Fruit fly (Drosophila melanogaster) whole organism, embryonic: ENCODE data around the gene mRRF1.

Experiments used
- CG1024 ChIP-seq: fragments of 200-800 bp; sonication (Bioruptor generic); IDR thresholded peaks from 2 replicates; pipeline ENCODE4 v1.3.6; 2022; ENCODE audit warnings: missing biosample characterization, missing genetic modification characterization
- CG10431 ChIP-seq: fragments of 200-800 bp; sonication (Bioruptor generic); optimal IDR thresholded peaks from 3 replicates; lab custom pipeline; 2018; ENCODE audit warnings: missing biosample characterization, mild to moderate bottlenecking, missing genetic modification characterization
- CG1233 ChIP-seq: fragments of 200-800 bp; sonication (Bioruptor generic); optimal IDR thresholded peaks from 4 replicates; lab custom pipeline; 2018; ENCODE audit warnings: missing biosample characterization, mild to moderate bottlenecking, missing genetic modification characterization
- CG12391 ChIP-seq: fragments of 200-800 bp; sonication (Bioruptor generic); optimal IDR thresholded peaks from 3 replicates; lab custom pipeline; 2018; ENCODE audit warnings: missing biosample characterization, mild to moderate bottlenecking, missing genetic modification characterization, moderate library complexity
- CG13424 ChIP-seq: fragments of 200-800 bp; sonication (Bioruptor generic); optimal IDR thresholded peaks from 2 replicates; lab custom pipeline; 2019; ENCODE audit warnings: missing biosample characterization, mild to moderate bottlenecking, missing genetic modification characterization, moderate library complexity
- CG14710 ChIP-seq: fragments of 200-800 bp; sonication (Bioruptor generic); optimal IDR thresholded peaks from 3 replicates; lab custom pipeline; 2019; ENCODE audit warnings: missing biosample characterization, mild to moderate bottlenecking, missing genetic modification characterization, moderate library complexity
- CG15073 ChIP-seq: fragments of 200-800 bp; sonication (Bioruptor generic); optimal IDR thresholded peaks from 2 replicates; lab custom pipeline; 2016; ENCODE audit warnings: missing biosample characterization, missing genetic modification characterization
- CG1602 ChIP-seq: fragments of 200-800 bp; sonication (Bioruptor generic); optimal IDR thresholded peaks from 3 replicates; lab custom pipeline; 2016; ENCODE audit warnings: missing biosample characterization, missing genetic modification characterization
- CG18476 ChIP-seq: fragments of 200-800 bp; sonication (Bioruptor generic); optimal IDR thresholded peaks from 2 replicates; lab custom pipeline; 2016; ENCODE audit warnings: missing biosample characterization, mild to moderate bottlenecking, missing genetic modification characterization
- CG18599 ChIP-seq: fragments of 200-800 bp; sonication (Bioruptor generic); optimal IDR thresholded peaks from 3 replicates; lab custom pipeline; 2017; ENCODE audit warnings: missing biosample characterization, missing genetic modification characterization, mild to moderate bottlenecking, moderate library complexity, missing genetic modification reagents
- CG18764 ChIP-seq: fragments of 200-800 bp; sonication (Bioruptor generic); optimal IDR thresholded peaks from 3 replicates; lab custom pipeline; 2016; ENCODE audit warnings: missing biosample characterization, missing genetic modification characterization
- CG2129 ChIP-seq: fragments of 200-800 bp; sonication (Bioruptor generic); IDR thresholded peaks from 2 replicates; pipeline ENCODE4 v1.3.6; 2022; ENCODE audit warnings: missing biosample characterization, missing genetic modification characterization; ENCODE audit not compliant: partially characterized antibody
- CG30403 ChIP-seq: fragments of 200-800 bp; sonication (Bioruptor generic); optimal IDR thresholded peaks from 3 replicates; lab custom pipeline; 2016; ENCODE audit warnings: missing biosample characterization, missing genetic modification characterization
- CG30431 ChIP-seq: fragments of 200-800 bp; sonication (Bioruptor generic); optimal IDR thresholded peaks from 2 replicates; lab custom pipeline; 2017; ENCODE audit warnings: missing biosample characterization, missing genetic modification characterization
- CG31224 ChIP-seq: fragments of 200-800 bp; sonication (Bioruptor generic); IDR thresholded peaks from 2 replicates; pipeline ENCODE4 v1.3.6; 2022; ENCODE audit warnings: missing biosample characterization, missing genetic modification characterization
- CG3407 ChIP-seq: fragments of 200-800 bp; sonication (Bioruptor generic); optimal IDR thresholded peaks from 2 replicates; lab custom pipeline; 2018; ENCODE audit warnings: missing biosample characterization, mild to moderate bottlenecking, missing genetic modification characterization
- CG34422 ChIP-seq: fragments of 200-800 bp; sonication (Bioruptor generic); IDR thresholded peaks from 3 replicates; pipeline ENCODE4 v1.3.6; 2022; ENCODE audit warnings: missing biosample characterization, missing genetic modification characterization
- CG4404 ChIP-seq: fragments of 200-800 bp; sonication (Bioruptor generic); IDR thresholded peaks from 2 replicates; pipeline ENCODE4 v1.3.6; 2022; ENCODE audit warnings: missing biosample characterization, missing genetic modification characterization
- CG6175 ChIP-seq: fragments of 200-800 bp; sonication (Bioruptor generic); IDR thresholded peaks from 3 replicates; pipeline ENCODE4 v1.3.6; 2022; ENCODE audit warnings: missing biosample characterization, missing genetic modification characterization
- CG6854 ChIP-seq: fragments of 200-800 bp; sonication (Bioruptor generic); optimal IDR thresholded peaks from 3 replicates; lab custom pipeline; 2017; ENCODE audit warnings: missing biosample characterization, mild to moderate bottlenecking, missing genetic modification characterization
- CG8765 ChIP-seq: fragments of 200-800 bp; sonication (Bioruptor generic); IDR thresholded peaks from 2 replicates; pipeline ENCODE4 v1.3.6; 2022; ENCODE audit warnings: missing biosample characterization, missing genetic modification characterization
- Doc3 ChIP-seq: fragments of 200-800 bp; sonication (Bioruptor generic); IDR thresholded peaks from 3 replicates; pipeline ENCODE4 v1.3.6; 2022; ENCODE audit warnings: missing biosample characterization, missing genetic modification characterization; ENCODE audit not compliant: partially characterized antibody
- Gug ChIP-seq: fragments of 200-800 bp; sonication (Bioruptor generic); IDR thresholded peaks from 4 replicates; pipeline ENCODE4 v1.3.6; 2022; ENCODE audit warnings: missing biosample characterization, missing genetic modification characterization
- Hand ChIP-seq: fragments of 200-800 bp; sonication (Bioruptor generic); optimal IDR thresholded peaks from 2 replicates; lab custom pipeline; 2017; ENCODE audit warnings: mild to moderate bottlenecking, missing biosample characterization, missing genetic modification reagents, missing genetic modification characterization
- Mad ChIP-seq: fragments of 200-800 bp; sonication (Bioruptor generic); optimal IDR thresholded peaks from 2 replicates; lab custom pipeline; 2016; ENCODE audit warnings: missing biosample characterization, missing genetic modification characterization
- Mes4 ChIP-seq: fragments of 200-800 bp; sonication (Bioruptor generic); optimal IDR thresholded peaks from 2 replicates; lab custom pipeline; 2016; ENCODE audit warnings: missing biosample characterization, missing genetic modification characterization
- Nf-YA ChIP-seq: fragments of 200-800 bp; sonication (Bioruptor generic); IDR thresholded peaks from 2 replicates; pipeline ENCODE4 v1.3.6; 2022; ENCODE audit warnings: missing biosample characterization, missing genetic modification characterization
- Nf-YB ChIP-seq: fragments of 200-800 bp; sonication (Bioruptor generic); optimal IDR thresholded peaks from 3 replicates; lab custom pipeline; 2019; ENCODE audit warnings: missing biosample characterization, mild to moderate bottlenecking, missing genetic modification characterization, moderate library complexity
- Rfx ChIP-seq: fragments of 200-800 bp; sonication (Bioruptor generic); IDR thresholded peaks from 2 replicates; pipeline ENCODE4 v1.3.6; 2022; ENCODE audit warnings: missing biosample characterization, missing genetic modification characterization
- Side ChIP-seq: fragments of 200-800 bp; sonication (Bioruptor generic); optimal IDR thresholded peaks from 2 replicates; lab custom pipeline; 2016; ENCODE audit warnings: missing biosample characterization, missing genetic modification characterization
- Sin3A ChIP-seq: fragments of >200 bp; optimal IDR thresholded peaks from 2 replicates; lab custom pipeline; 2018
- bab2 ChIP-seq: fragments of 200-800 bp; sonication (Bioruptor generic); optimal IDR thresholded peaks from 2 replicates; lab custom pipeline; 2016; ENCODE audit warnings: missing biosample characterization, missing genetic modification characterization
- btn ChIP-seq: fragments of 200-800 bp; sonication (Bioruptor generic); optimal IDR thresholded peaks from 2 replicates; lab custom pipeline; 2016; ENCODE audit warnings: missing biosample characterization, missing genetic modification characterization
- cad ChIP-seq: fragments of >200 bp; optimal IDR thresholded peaks from 2 replicates; lab custom pipeline; 2017; ENCODE audit warnings: missing biosample characterization, missing genetic modification characterization
- crol ChIP-seq: fragments of 200-800 bp; sonication (Bioruptor generic); IDR thresholded peaks from 2 replicates; pipeline ENCODE4 v1.3.6; 2022; ENCODE audit warnings: missing biosample characterization, missing genetic modification characterization
- crp ChIP-seq, 2 experiments: fragments of 200-800 bp; sonication (Bioruptor generic); optimal IDR thresholded peaks; 2 replicates in 1 of 2; 3 replicates in 1 of 2; lab custom pipeline; 2017; ENCODE audit warnings: missing biosample characterization in 2 of 2, missing genetic modification characterization in 2 of 2, mild to moderate bottlenecking in 1 of 2, moderate library complexity in 1 of 2
- eyg ChIP-seq: fragments of 200-800 bp; sonication (Bioruptor generic); optimal IDR thresholded peaks from 3 replicates; lab custom pipeline; 2016; ENCODE audit warnings: missing biosample characterization, missing genetic modification characterization
- kay ChIP-seq: fragments of 200-800 bp; sonication (Bioruptor generic); optimal IDR thresholded peaks from 2 replicates; lab custom pipeline; 2016; ENCODE audit warnings: missing biosample characterization, missing genetic modification characterization
- kni ChIP-seq: fragments of 200-800 bp; sonication (Bioruptor generic); optimal IDR thresholded peaks from 3 replicates; lab custom pipeline; 2017; ENCODE audit warnings: mild to moderate bottlenecking, missing biosample characterization, missing genetic modification reagents, missing genetic modification characterization
- lmd ChIP-seq: fragments of 200-800 bp; sonication (Bioruptor generic); IDR thresholded peaks from 2 replicates; pipeline ENCODE4 v1.3.6; 2022; ENCODE audit warnings: missing biosample characterization, missing genetic modification characterization
- lola ChIP-seq, 3 experiments: fragments of >200 bp in 2 of 3; fragments of 200-800 bp in 1 of 3; sonication (Bioruptor generic) in 1 of 3; optimal IDR thresholded peaks; 2 replicates each; lab custom pipeline; 2017 to 2019; ENCODE audit warnings: missing biosample characterization in 3 of 3, missing genetic modification characterization in 3 of 3, mild to moderate bottlenecking in 1 of 3, moderate library complexity in 1 of 3
- maf-S ChIP-seq: fragments of 200-800 bp; sonication (Bioruptor generic); optimal IDR thresholded peaks from 2 replicates; lab custom pipeline; 2016; ENCODE audit warnings: missing biosample characterization, missing genetic modification characterization
- prd ChIP-seq, 3 experiments: fragments of >200 bp in 2 of 3; fragments of 200-800 bp in 1 of 3; sonication (Bioruptor generic) in 1 of 3; optimal IDR thresholded peaks in 2 of 3; IDR thresholded peaks in 1 of 3; 2 replicates in 2 of 3; 3 replicates in 1 of 3; pipeline versions ENCODE4 v1.3.6 to Lab custom; 2017 to 2022; ENCODE audit warnings: missing biosample characterization in 1 of 3, missing genetic modification characterization in 1 of 3
- slbo ChIP-seq: fragments of 200-800 bp; sonication (Bioruptor generic); IDR thresholded peaks from 2 replicates; pipeline ENCODE4 v1.3.6; 2022; ENCODE audit warnings: missing biosample characterization, missing genetic modification characterization
- sob ChIP-seq: fragments of 200-800 bp; sonication (Bioruptor generic); IDR thresholded peaks from 2 replicates; pipeline ENCODE4 v1.3.6; 2022; ENCODE audit warnings: missing biosample characterization, missing genetic modification characterization
- stwl ChIP-seq: fragments of 200-800 bp; sonication (Bioruptor generic); optimal IDR thresholded peaks from 3 replicates; lab custom pipeline; 2018; ENCODE audit warnings: missing biosample characterization, mild to moderate bottlenecking, missing genetic modification characterization, moderate library complexity
- tgo ChIP-seq: fragments of 200-800 bp; sonication (Bioruptor generic); IDR thresholded peaks from 3 replicates; pipeline ENCODE4 v1.3.6; 2022; ENCODE audit warnings: missing biosample characterization, missing genetic modification characterization
- trh ChIP-seq: fragments of 200-800 bp; sonication (Bioruptor generic); optimal IDR thresholded peaks from 2 replicates; lab custom pipeline; 2016; ENCODE audit warnings: missing biosample characterization, missing genetic modification characterization
- unc-4 ChIP-seq: fragments of 200-800 bp; sonication (Bioruptor generic); IDR thresholded peaks from 2 replicates; pipeline ENCODE4 v1.3.6; 2022; ENCODE audit warnings: missing biosample characterization, missing genetic modification characterization; ENCODE audit not compliant: partially characterized antibody

mRRF1 gene

dm6 chr3L:9410754-9411423 is 46.7 kb downstream of the mRRF1 start, which contains the start of the genes CG4022 and Cpsf5 (continued):
- TF ChIP-seq kni (GFP tag; lab: Kevin White, UChicago) (peak; percentile 93), Nf-YB (GFP tag; lab: Kevin White, UChicago) (peak; percentile 70), CG1233 (GFP tag; lab: Kevin White, UChicago) (peak; percentile 42), btn (GFP tag; lab: Kevin White, UChicago) (no peak), tgo (GFP tag; lab: Robert Waterston, UW) (peak; percentile 86), sob (peak; percentile 87), Gug (GFP tag; lab: Robert Waterston, UW) (peak; percentile 58; the same call in 3 of the 4 replicates), bab2 (GFP tag; lab: Kevin White, UChicago) (peak; percentile 72), CG18599 (GFP tag; lab: Kevin White, UChicago) (peak; percentile 88), cad (no peak), CG4404 (GFP tag; lab: Robert Waterston, UW) (peak; percentile 76), CG34422 (GFP tag; lab: Robert Waterston, UW) (peak; percentile 80), Mad (peak; percentile 85), CG14710 (tag; lab: Kevin White, UChicago) (peak; percentile 90), CG13424 (peak; percentile 92), CG3407 (peak; percentile 68), slbo (GFP tag; lab: Robert Waterston, UW) (peak; percentile 90), CG30403 (peak; percentile 90), crp (GFP tag; optimal IDR thresholded peaks at IDR 0.05; lab: Kevin White, UChicago) (peak in 1 of 2 experiments; percentile 53), trh (GFP tag; lab: Kevin White, UChicago) (peak; percentile 65), Side (GFP tag; lab: Kevin White, UChicago) (peak; percentile 34), crol (GFP tag; lab: Robert Waterston, UW) (no peak), lmd (peak; percentile 81), Doc3 (GFP tag; lab: Robert Waterston, UW) (no peak), Nf-YA (GFP tag; lab: Robert Waterston, UW) (peak; percentile 71), prd (optimal IDR thresholded peaks at IDR 0.05; lab: Kevin White, UChicago) (no peak), prd (GFP tag; IDR thresholded peaks at IDR 0.05; lab: Robert Waterston, UW) (peak; percentile 84), kay (GFP tag; lab: Kevin White, UChicago) (peak; percentile 71), CG18764 (GFP tag; lab: Kevin White, UChicago) (peak; percentile 63), CG15073 (GFP tag; lab: Kevin White, UChicago) (no peak), CG6175 (peak; percentile 19; the same call in 1 of the 3 replicates), maf-S (GFP tag; lab: Kevin White, UChicago) (peak; percentile 49), CG2129 (no peak), Hand (GFP tag; lab: Kevin White, UChicago) (peak; percentile 55), CG1024 (GFP tag; lab: Robert Waterston, UW) (peak; percentile 66), unc-4 (GFP tag; lab: Robert Waterston, UW) (0 out of 2 replicates have a peak, but pooled peaks have one; percentile 16), stwl (tag; lab: Kevin White, UChicago) (peak; percentile 73), CG1602 (GFP tag; lab: Kevin White, UChicago) (peak; percentile 73), lola (GFP tag; optimal IDR thresholded peaks at IDR 0.05; lab: Kevin White, UChicago) (peak in 1 of 3 experiments; percentile 84), CG31224 (peak; percentile 57), CG30431 (GFP tag; lab: Kevin White, UChicago) (peak; percentile 52), CG10431 (GFP tag; lab: Kevin White, UChicago) (peak; percentile 81), CG8765 (peak; percentile 66; the same call in 1 of the 2 replicates), CG18476 (GFP tag; lab: Kevin White, UChicago) (peak; percentile 68), CG6854 (GFP tag; lab: Kevin White, UChicago) (no peak), Mes4 (GFP tag; lab: Kevin White, UChicago) (peak; percentile 32), eyg (GFP tag; lab: Kevin White, UChicago) (peak; percentile 2), Rfx (peak; percentile 88), CG12391 (tag; lab: Kevin White, UChicago) (peak; percentile 95), Sin3A (lab: Kevin White, UChicago) (peak; percentile 77)
